Fruit fly (Drosophila melanogaster) whole organism: ENCODE measurements around the gene CG13380.

ENCODE experiments used
- CG8478 ChIP-seq: fragments of >200 bp; optimal IDR thresholded peaks from 2 replicates; lab custom pipeline; 2018; ENCODE audit warnings: inconsistent platforms
- Dll ChIP-seq: fragments of >200 bp; optimal IDR thresholded peaks from 2 replicates; lab custom pipeline; 2017
- EcR ChIP-seq, 2 experiments: fragments of >200 bp; optimal IDR thresholded peaks; 2 replicates each; lab custom pipeline; 2017; ENCODE audit warnings: missing biosample characterization in 2 of 2, missing genetic modification characterization in 2 of 2, missing genetic modification reagents in 2 of 2
- pan ChIP-seq: fragments of >200 bp; optimal IDR thresholded peaks from 2 replicates; lab custom pipeline; 2017
- psq ChIP-seq: fragments of >200 bp; optimal IDR thresholded peaks from 2 replicates; lab custom pipeline; 2017
- usp ChIP-seq: fragments of >200 bp; optimal IDR thresholded peaks from 2 replicates; lab custom pipeline; 2017; ENCODE audit warnings: missing biosample characterization, missing genetic modification characterization, mixed read lengths

The CG13380 gene

dm6 chr3L:18609320-18609719, 8.4 kb downstream of the CG13380 start, which contains the start of gene CG32201:
Gene CG32201 (plus strand): TSS chr3L:18609620.
- no peak for TF ChIP-seq CG8478 (lab: Kevin White, UChicago)
- no peak for TF ChIP-seq psq (lab: Kevin White, UChicago)
- TF ChIP-seq Dll: no peak
- TF ChIP-seq usp: no peak
- no peak for TF ChIP-seq EcR (GFP tag; optimal IDR thresholded peaks at IDR 0.05; lab: Kevin White, UChicago)
- TF ChIP-seq pan (lab: Kevin White, UChicago): no peak

dm6 chr3L:18607162-18607561, 10.6 kb downstream of the CG13380 start, which contains the start of gene CG18231:
Gene CG18231 (plus strand): TSS chr3L:18607462.
- TF ChIP-seq pan (lab: Kevin White, UChicago) (no peak), CG8478 (lab: Kevin White, UChicago) (no peak), usp (no peak), Dll (no peak), psq (lab: Kevin White, UChicago) (no peak), EcR (GFP tag; optimal IDR thresholded peaks at IDR 0.05; lab: Kevin White, UChicago) (no peak)

dm6 chr3L:18605172-18605571, 12.6 kb downstream of the CG13380 start, which contains the start of gene CG18233:
Gene CG18233 (plus strand): TSS chr3L:18605472.
- TF ChIP-seq usp (no peak), pan (lab: Kevin White, UChicago) (no peak), Dll (no peak), CG8478 (lab: Kevin White, UChicago) (no peak), EcR (GFP tag; optimal IDR thresholded peaks at IDR 0.05; lab: Kevin White, UChicago) (no peak), psq (lab: Kevin White, UChicago) (no peak)

dm6 chr3L:18603125-18603524, 14.6 kb downstream of the CG13380 start, which contains the start of gene CG18234:
Gene CG18234 (plus strand): TSS chr3L:18603425.
- TF ChIP-seq pan (lab: Kevin White, UChicago) (no peak), Dll (no peak), usp (no peak), CG8478 (lab: Kevin White, UChicago) (no peak), psq (lab: Kevin White, UChicago) (no peak), EcR (GFP tag; optimal IDR thresholded peaks at IDR 0.05; lab: Kevin White, UChicago) (no peak)

dm6 chr3L:18593671-18594070, 24.1 kb downstream of the CG13380 start, which contains the start of gene term:
Gene term (minus strand): TSS chr3L:18593771.
- TF ChIP-seq pan (lab: Kevin White, UChicago) (no peak), EcR (GFP tag; optimal IDR thresholded peaks at IDR 0.05; lab: Kevin White, UChicago) (no peak), psq (lab: Kevin White, UChicago) (no peak), Dll (no peak), CG8478 (lab: Kevin White, UChicago) (no peak), usp (no peak)

- TF ChIP-seq Dll: no peak
- no peak for TF ChIP-seq usp
- TF ChIP-seq CG8478 (lab: Kevin White, UChicago): no peak
- no peak for TF ChIP-seq EcR (GFP tag; optimal IDR thresholded peaks at IDR 0.05; lab: Kevin White, UChicago)
- TF ChIP-seq pan (lab: Kevin White, UChicago): no peak
- TF ChIP-seq psq (lab: Kevin White, UChicago): no peak
These were observed 29.4 kb downstream of the CG13380 start, which contains the start of gene CG7271 for dm6 chr3L:18588387-18588786. Gene CG7271 (plus strand): TSS chr3L:18588759.

- TF ChIP-seq pan (lab: Kevin White, UChicago) (no peak), CG8478 (lab: Kevin White, UChicago) (no peak), Dll (no peak), EcR (GFP tag; optimal IDR thresholded peaks at IDR 0.05; lab: Kevin White, UChicago) (no peak), usp (no peak), psq (lab: Kevin White, UChicago) (no peak)
These were observed 57.8 kb downstream of the CG13380 start, which contains the start of gene AstC-R1 for dm6 chr3L:18559958-18560357. Gene AstC-R1 (plus strand): TSS chr3L:18560258.
